Fruit fly (Drosophila melanogaster): ENCODE data around the gene smg.

- no peak for TF ChIP-seq cnc (optimal IDR thresholded peaks at IDR 0.05)
- TF ChIP-seq CG1620 (GFP tag; optimal IDR thresholded peaks at IDR 0.05) = no peak
- TF ChIP-seq tj (GFP tag; optimal IDR thresholded peaks at IDR 0.05) = no peak
- no peak for TF ChIP-seq kay (GFP tag; ENCODE audit: borderline replicate concordance)
- TF ChIP-seq CG11617 (GFP tag; optimal IDR thresholded peaks at IDR 0.05) = no peak
Measured at dm6 chr3L:9043648-9044047, 45.9 kb upstream of the smg start.
